Worm (Caenorhabditis elegans) whole organism, L1 larva: Measurements from ENCODE around the gene T26E4.9.

Experiments
- C04F5.9 ChIP-seq: sonication (generic microtip); optimal IDR thresholded peaks from 2 replicates; lab custom pipeline; 2016; ENCODE audit warnings: missing genetic modification characterization, missing compliant biosample characterization
- C34B4.2 ChIP-seq: sonication (generic microtip); optimal IDR thresholded peaks from 2 replicates; lab custom pipeline; 2017; ENCODE audit warnings: mild to moderate bottlenecking, missing genetic modification characterization, missing compliant biosample characterization
- ama-1 ChIP-seq: fragments of 150-350 bp; optimal IDR thresholded peaks from 2 replicates; lab custom pipeline; 2014
- ceh-63 ChIP-seq: fragments of 200-800 bp; sonication (Bioruptor generic); optimal IDR thresholded peaks from 2 replicates; lab custom pipeline; 2018; ENCODE audit warnings: mild to moderate bottlenecking, missing genetic modification characterization, missing compliant biosample characterization
- ceh-8 ChIP-seq: fragments of 200-800 bp; sonication (Bioruptor generic); optimal IDR thresholded peaks from 2 replicates; lab custom pipeline; 2018; ENCODE audit warnings: mild to moderate bottlenecking, missing genetic modification characterization, moderate library complexity, missing compliant biosample characterization
- ceh-88 ChIP-seq: fragments of 200-800 bp; sonication (Bioruptor generic); IDR thresholded peaks from 2 replicates; pipeline ENCODE4 v1.3.6; 2022; ENCODE audit warnings: missing genetic modification characterization, missing compliant biosample characterization
- ceh-90 ChIP-seq: sonication (generic microtip); optimal IDR thresholded peaks from 2 replicates; lab custom pipeline; 2016; ENCODE audit warnings: missing genetic modification characterization, missing compliant biosample characterization
- ces-1 ChIP-seq: fragments of 150-350 bp; optimal IDR thresholded peaks from 2 replicates; lab custom pipeline; 2014; ENCODE audit warnings: missing biosample characterization, missing genetic modification reagents, missing genetic modification characterization
- efl-1 ChIP-seq, 4 experiments: fragments of 150-350 bp; optimal IDR thresholded peaks in 3 of 4; peaks in 1 of 4; 1 replicate in 1 of 4; 2 replicates in 3 of 4; lab custom pipeline; 2014; ENCODE audit warnings: missing biosample characterization in 2 of 4, missing genetic modification characterization in 2 of 4, missing genetic modification reagents in 2 of 4
- egl-13 ChIP-seq: sonication (generic microtip); optimal IDR thresholded peaks from 2 replicates; lab custom pipeline; 2016; ENCODE audit warnings: missing genotype, missing genetic modification reagents, missing genetic modification characterization, missing compliant biosample characterization
- egl-27 ChIP-seq, 2 experiments: fragments of 150-350 bp in 1 of 2; sonication (generic microtip); optimal IDR thresholded peaks; 3 replicates each; lab custom pipeline; 2017 to 2018; ENCODE audit warnings: missing biosample characterization in 2 of 2, missing genetic modification characterization in 2 of 2, missing genetic modification reagents in 2 of 2
- elt-3 ChIP-seq, 6 experiments: fragments of 150-350 bp in 1 of 6; sonication (generic microtip); optimal IDR thresholded peaks; 2 replicates each; lab custom pipeline; 2017 to 2018; ENCODE audit warnings: missing biosample characterization in 6 of 6, missing genetic modification characterization in 6 of 6, inconsistent platforms in 1 of 6
- fkh-10 ChIP-seq: sonication (generic microtip); optimal IDR thresholded peaks from 2 replicates; lab custom pipeline; 2017; ENCODE audit warnings: missing biosample characterization, missing genetic modification reagents, missing genetic modification characterization
- fkh-4 ChIP-seq: sonication (generic microtip); optimal IDR thresholded peaks from 2 replicates; lab custom pipeline; 2016; ENCODE audit warnings: missing compliant biosample characterization, missing genetic modification characterization, borderline replicate concordance
- fos-1 ChIP-seq: fragments of 150-350 bp; optimal IDR thresholded peaks from 2 replicates; lab custom pipeline; 2014; ENCODE audit warnings: missing biosample characterization, missing genetic modification characterization
- hlh-4 ChIP-seq: sonication (generic microtip); optimal IDR thresholded peaks from 2 replicates; lab custom pipeline; 2016; ENCODE audit warnings: mild to moderate bottlenecking, missing genetic modification characterization, missing compliant biosample characterization
- irx-1 ChIP-seq: sonication (generic microtip); optimal IDR thresholded peaks from 2 replicates; lab custom pipeline; 2016; ENCODE audit warnings: missing genetic modification characterization, missing compliant biosample characterization
- jun-1 ChIP-seq: fragments of 150-350 bp; optimal IDR thresholded peaks from 2 replicates; lab custom pipeline; 2014; ENCODE audit warnings: missing biosample characterization, missing genetic modification reagents, missing genetic modification characterization
- lin-15B ChIP-seq: fragments of 150-350 bp; sonication (generic microtip); optimal IDR thresholded peaks from 3 replicates; lab custom pipeline; 2014; ENCODE audit warnings: missing biosample characterization, missing genetic modification characterization
- lsy-2 ChIP-seq, 2 experiments: fragments of 150-350 bp; optimal IDR thresholded peaks; 2 replicates each; lab custom pipeline; 2014; ENCODE audit warnings: missing biosample characterization in 2 of 2, missing genetic modification characterization in 2 of 2
- mab-9 ChIP-seq: fragments of 200-800 bp; sonication (Bioruptor generic); IDR thresholded peaks from 2 replicates; pipeline ENCODE4 v1.3.6; 2022; ENCODE audit warnings: missing genetic modification reagents, missing genetic modification characterization, missing compliant biosample characterization
- mdl-1 ChIP-seq, 2 experiments: fragments of 150-350 bp; optimal IDR thresholded peaks; 2 replicates each; lab custom pipeline; 2014 to 2017; ENCODE audit warnings: missing biosample characterization in 2 of 2, missing genetic modification characterization in 2 of 2, inconsistent platforms in 1 of 2
- mep-1 ChIP-seq: fragments of 150-350 bp; optimal IDR thresholded peaks from 2 replicates; lab custom pipeline; 2014; ENCODE audit warnings: missing biosample characterization, missing genetic modification characterization
- nhr-11 ChIP-seq: fragments of 150-350 bp; optimal IDR thresholded peaks from 2 replicates; lab custom pipeline; 2014; ENCODE audit warnings: missing biosample characterization, missing genetic modification characterization
- nhr-20 ChIP-seq: sonication (generic microtip); optimal IDR thresholded peaks from 2 replicates; lab custom pipeline; 2016; ENCODE audit warnings: mild to moderate bottlenecking, missing genetic modification characterization, missing compliant biosample characterization
- nhr-237 ChIP-seq: fragments of 150-350 bp; optimal IDR thresholded peaks from 2 replicates; lab custom pipeline; 2014; ENCODE audit warnings: missing biosample characterization, missing genetic modification characterization
- nhr-47 ChIP-seq: sonication (generic microtip); optimal IDR thresholded peaks from 2 replicates; lab custom pipeline; 2016; ENCODE audit warnings: mild to moderate bottlenecking, missing genetic modification characterization, moderate library complexity, missing compliant biosample characterization
- nhr-77 ChIP-seq: fragments of 150-350 bp; optimal IDR thresholded peaks from 2 replicates; lab custom pipeline; 2014; ENCODE audit warnings: missing biosample characterization, missing genetic modification characterization
- nhr-84 ChIP-seq: sonication (generic microtip); optimal IDR thresholded peaks from 2 replicates; lab custom pipeline; 2017; ENCODE audit warnings: missing biosample characterization, missing genetic modification characterization
- nhr-85 ChIP-seq: sonication (generic microtip); peaks from one replicate; lab custom pipeline; 2016; ENCODE audit warnings: missing genetic modification characterization, inconsistent platforms, missing compliant biosample characterization
- nhr-90 ChIP-seq: sonication (generic microtip); optimal IDR thresholded peaks from 2 replicates; lab custom pipeline; 2016; ENCODE audit warnings: mild to moderate bottlenecking, missing genetic modification characterization, missing compliant biosample characterization; ENCODE audit not compliant: poor library complexity
- pag-3 ChIP-seq: sonication (generic microtip); optimal IDR thresholded peaks from 2 replicates; lab custom pipeline; 2017; ENCODE audit warnings: missing genetic modification characterization, mild to moderate bottlenecking, missing compliant biosample characterization, antibody characterized with exemption, borderline replicate concordance; ENCODE audit not compliant: insufficient read depth
- pqm-1 ChIP-seq: sonication (generic microtip); optimal IDR thresholded peaks from 3 replicates; lab custom pipeline; 2017; ENCODE audit warnings: missing biosample characterization, missing genetic modification characterization
- skn-1 ChIP-seq: fragments of 150-350 bp; optimal IDR thresholded peaks from 2 replicates; lab custom pipeline; 2014; ENCODE audit warnings: missing biosample characterization, missing genetic modification characterization
- snpc-4 ChIP-seq: fragments of 150-350 bp; optimal IDR thresholded peaks from 2 replicates; lab custom pipeline; 2014; ENCODE audit warnings: missing biosample characterization, missing genetic modification characterization
- sox-4 ChIP-seq: sonication (generic microtip); optimal IDR thresholded peaks from 2 replicates; lab custom pipeline; 2016; ENCODE audit warnings: missing genetic modification characterization, missing compliant biosample characterization
- tbx-2 ChIP-seq: sonication (generic microtip); optimal IDR thresholded peaks from 2 replicates; lab custom pipeline; 2016; ENCODE audit warnings: missing genetic modification characterization, missing compliant biosample characterization
- unc-30 ChIP-seq: sonication (generic microtip); optimal IDR thresholded peaks from 2 replicates; lab custom pipeline; 2017; ENCODE audit warnings: missing biosample characterization, missing genetic modification characterization
- unc-62 ChIP-seq: fragments of 150-350 bp; optimal IDR thresholded peaks from 2 replicates; lab custom pipeline; 2014; ENCODE audit warnings: missing biosample characterization, missing genetic modification reagents, missing genetic modification characterization
- unc-98 ChIP-seq: fragments of 200-800 bp; sonication (Bioruptor generic); IDR thresholded peaks from 2 replicates; pipeline ENCODE4 v1.3.6; 2022; ENCODE audit warnings: missing genetic modification characterization, missing compliant biosample characterization
- vab-15 ChIP-seq: sonication (generic microtip); optimal IDR thresholded peaks from 2 replicates; lab custom pipeline; 2017; ENCODE audit warnings: missing genotype, mild to moderate bottlenecking, missing genetic modification characterization, missing compliant biosample characterization
- xbp-1 ChIP-seq: sonication (generic microtip); optimal IDR thresholded peaks from 2 replicates; lab custom pipeline; 2016; ENCODE audit warnings: missing genetic modification characterization, missing compliant biosample characterization
- zag-1 ChIP-seq: fragments of 150-350 bp; optimal IDR thresholded peaks from 2 replicates; lab custom pipeline; 2014; ENCODE audit warnings: missing biosample characterization, missing genetic modification characterization
- ztf-11 ChIP-seq, 2 experiments: sonication (generic microtip); optimal IDR thresholded peaks; 2 replicates each; lab custom pipeline; 2016 to 2017; ENCODE audit warnings: missing genetic modification characterization in 2 of 2, missing biosample characterization in 1 of 2, missing compliant biosample characterization in 1 of 2
- ztf-4 ChIP-seq: fragments of 150-350 bp; optimal IDR thresholded peaks from 2 replicates; lab custom pipeline; 2014; ENCODE audit warnings: missing biosample characterization, missing genetic modification characterization

The T26E4.9 gene

DNA sequence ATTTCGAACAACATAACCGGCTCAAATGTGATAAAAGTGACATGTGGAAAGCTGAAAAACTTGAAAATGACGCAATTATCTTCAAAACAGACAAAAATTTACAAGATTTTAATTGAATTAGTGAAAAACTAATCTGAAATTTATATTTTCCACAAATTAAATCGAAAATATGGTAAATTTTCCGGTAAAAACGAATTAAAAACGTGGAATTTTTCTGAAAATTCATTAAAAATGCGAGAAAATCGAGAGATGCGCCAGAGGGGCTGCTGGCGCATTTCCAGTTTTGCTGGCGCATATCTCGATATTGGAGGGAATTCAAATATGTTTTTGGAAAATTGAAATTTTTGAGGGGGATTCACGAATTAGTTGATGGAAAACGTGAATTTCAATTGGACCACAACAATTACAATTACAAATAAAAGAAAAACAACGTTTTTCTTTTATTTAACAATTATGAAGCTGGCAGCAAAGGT is 36.4 kb downstream of the T26E4.9 start, which contains the start of the genes haf-3 and F57A10.2 (continued):
- TF ChIP-seq nhr-11 (peak; percentile 90), nhr-237 (tag; lab: Kevin White, UChicago) (peak; percentile 50), pqm-1 (no peak), nhr-84 (tag; lab: Kevin White, UChicago) (no peak), ceh-88 (peak; percentile 69; the same call in 1 of the 2 replicates), ceh-8 (GFP tag; lab: Kevin White, UChicago) (peak; percentile 86), nhr-20 (peak; percentile 95), elt-3 (tag; optimal IDR thresholded peaks at IDR 0.05; lab: Kevin White, UChicago) (peak in 5 of 6 experiments; percentile 25 to 90 (median 45)), hlh-4 (no peak), xbp-1 (tag; lab: Kevin White, UChicago) (peak; percentile 95), egl-13 (peak; percentile 92), tbx-2 (tag; lab: Kevin White, UChicago) (peak; percentile 94), efl-1 (optimal IDR thresholded peaks at IDR 0.05; lab: Kevin White, UChicago) (peak; percentile 97 to 99), efl-1 (GFP tag; optimal IDR thresholded peaks at IDR 0.05 in 1 of 2; lab: Kevin White, UChicago) (peak; percentile 99 to 100), nhr-47 (tag; lab: Kevin White, UChicago) (peak; percentile 97), ztf-4 (tag; lab: Kevin White, UChicago) (peak; percentile 70), C04F5.9 (tag; lab: Kevin White, UChicago) (peak; percentile 66), ama-1 (lab: Kevin White, UChicago) (peak; percentile 53), lsy-2 (tag; optimal IDR thresholded peaks at IDR 0.05; lab: Kevin White, UChicago) (peak; percentile 94 to 95), sox-4 (tag; lab: Kevin White, UChicago) (peak; percentile 87), nhr-77 (peak; percentile 82), snpc-4 (tag; lab: Kevin White, UChicago) (peak; percentile 92), mdl-1 (tag; optimal IDR thresholded peaks at IDR 0.05; lab: Kevin White, UChicago) (peak in 1 of 2 experiments; percentile 88), ztf-11 (tag; optimal IDR thresholded peaks at IDR 0.05; lab: Kevin White, UChicago) (peak; percentile 4 to 83), nhr-90 (tag; lab: Kevin White, UChicago) (peak; percentile 96), mab-9 (peak; percentile 85), lin-15B (tag; lab: Kevin White, UChicago) (peak; percentile 88), unc-98 (GFP tag; lab: Robert Waterston, UW) (no peak), ces-1 (GFP tag; lab: Kevin White, UChicago) (no peak), nhr-85 (tag; lab: Kevin White, UChicago) (peak; percentile 98), fos-1 (peak; percentile 82), ceh-63 (no peak), jun-1 (tag; lab: Kevin White, UChicago) (peak; percentile 82), fkh-10 (GFP tag; lab: Kevin White, UChicago) (peak; percentile 75), egl-27 (tag; optimal IDR thresholded peaks at IDR 0.05; lab: Kevin White, UChicago) (peak; percentile 9 to 69), irx-1 (tag; lab: Kevin White, UChicago) (peak; percentile 92), mep-1 (tag; lab: Kevin White, UChicago) (peak; percentile 98), skn-1 (peak; percentile 91), vab-15 (tag; lab: Kevin White, UChicago) (no peak), zag-1 (peak; percentile 58), unc-30 (tag; lab: Kevin White, UChicago) (no peak), unc-62 (no peak), ceh-90 (peak; percentile 60), fkh-4 (peak; percentile 72), pag-3 (tag; lab: Kevin White, UChicago) (no peak), C34B4.2 (tag; lab: Kevin White, UChicago) (peak; percentile 6)
